Fruit fly (Drosophila melanogaster) whole organism, embryonic: ENCODE data around the gene Lsd-1.
A peak's percentile ranks its signal among the peaks of the same experiment; 100 is the strongest.

ENCODE experiments used
- Abd-B ChIP-seq: fragments of 200-800 bp; sonication (Bioruptor generic); optimal IDR thresholded peaks from 2 replicates; lab custom pipeline; 2018; ENCODE audit warnings: missing biosample characterization, mild to moderate bottlenecking, missing genetic modification characterization, moderate library complexity
- CG11247 ChIP-seq: fragments of 200-800 bp; sonication (Bioruptor generic); IDR thresholded peaks from 2 replicates; pipeline ENCODE4 v1.3.6; 2022; ENCODE audit warnings: missing biosample characterization, missing genetic modification characterization
- CG14710 ChIP-seq: fragments of 200-800 bp; sonication (Bioruptor generic); optimal IDR thresholded peaks from 3 replicates; lab custom pipeline; 2019; ENCODE audit warnings: missing biosample characterization, mild to moderate bottlenecking, missing genetic modification characterization, moderate library complexity
- CG15696 ChIP-seq: fragments of 200-800 bp; sonication (Bioruptor generic); optimal IDR thresholded peaks from 2 replicates; lab custom pipeline; 2019; ENCODE audit warnings: missing biosample characterization, mild to moderate bottlenecking, missing genetic modification characterization, moderate library complexity
- CG1647 ChIP-seq: fragments of 200-800 bp; sonication (Bioruptor generic); optimal IDR thresholded peaks from 3 replicates; lab custom pipeline; 2016; ENCODE audit warnings: missing biosample characterization, missing genetic modification characterization
- CG16815 ChIP-seq: fragments of 200-800 bp; sonication (Bioruptor generic); optimal IDR thresholded peaks from 3 replicates; lab custom pipeline; 2017; ENCODE audit warnings: missing biosample characterization, mild to moderate bottlenecking, missing genetic modification characterization
- CG17385 ChIP-seq: fragments of 200-800 bp; sonication (Bioruptor generic); optimal IDR thresholded peaks from 3 replicates; lab custom pipeline; 2018; ENCODE audit warnings: missing biosample characterization, mild to moderate bottlenecking, missing genetic modification characterization
- CG18262 ChIP-seq: fragments of 200-800 bp; optimal IDR thresholded peaks from 3 replicates; lab custom pipeline; 2019; ENCODE audit warnings: missing biosample characterization, mild to moderate bottlenecking, missing genetic modification characterization, moderate library complexity
- CG18476 ChIP-seq: fragments of 200-800 bp; sonication (Bioruptor generic); optimal IDR thresholded peaks from 2 replicates; lab custom pipeline; 2016; ENCODE audit warnings: missing biosample characterization, mild to moderate bottlenecking, missing genetic modification characterization
- CG31388 ChIP-seq: fragments of 200-800 bp; sonication (Bioruptor generic); optimal IDR thresholded peaks from 2 replicates; lab custom pipeline; 2016; ENCODE audit warnings: missing biosample characterization, missing genetic modification characterization
- CG3407 ChIP-seq: fragments of 200-800 bp; sonication (Bioruptor generic); optimal IDR thresholded peaks from 2 replicates; lab custom pipeline; 2018; ENCODE audit warnings: missing biosample characterization, mild to moderate bottlenecking, missing genetic modification characterization
- CG4617 ChIP-seq: fragments of 200-800 bp; sonication (Bioruptor generic); optimal IDR thresholded peaks from 3 replicates; lab custom pipeline; 2016; ENCODE audit warnings: missing biosample characterization, missing genetic modification characterization, borderline replicate concordance
- CG6654 ChIP-seq: fragments of 200-800 bp; sonication (Bioruptor generic); optimal IDR thresholded peaks from 2 replicates; lab custom pipeline; 2017; ENCODE audit warnings: missing biosample characterization, mild to moderate bottlenecking, missing genetic modification characterization
- CG6854 ChIP-seq: fragments of 200-800 bp; sonication (Bioruptor generic); optimal IDR thresholded peaks from 3 replicates; lab custom pipeline; 2017; ENCODE audit warnings: missing biosample characterization, mild to moderate bottlenecking, missing genetic modification characterization
- CG7839 ChIP-seq: fragments of 200-800 bp; sonication (Bioruptor generic); optimal IDR thresholded peaks from 3 replicates; lab custom pipeline; 2018; ENCODE audit warnings: missing biosample characterization, mild to moderate bottlenecking, missing genetic modification characterization, moderate library complexity
- CG7963 ChIP-seq: fragments of 200-800 bp; sonication (Bioruptor generic); IDR thresholded peaks from 3 replicates; pipeline ENCODE4 v1.3.6; 2022; ENCODE audit warnings: missing biosample characterization, missing genetic modification characterization; ENCODE audit not compliant: partially characterized antibody
- CG8388 ChIP-seq: fragments of 200-800 bp; sonication (Bioruptor generic); optimal IDR thresholded peaks from 2 replicates; lab custom pipeline; 2019; ENCODE audit warnings: missing biosample characterization, mild to moderate bottlenecking, missing genetic modification characterization, moderate library complexity
- CG9817 ChIP-seq: fragments of 200-800 bp; sonication (Bioruptor generic); optimal IDR thresholded peaks from 2 replicates; lab custom pipeline; 2018; ENCODE audit warnings: missing biosample characterization, mild to moderate bottlenecking, missing genetic modification characterization, moderate library complexity
- CrebB ChIP-seq: fragments of 200-800 bp; sonication (Bioruptor generic); optimal IDR thresholded peaks from 3 replicates; lab custom pipeline; 2018; ENCODE audit warnings: missing biosample characterization, mild to moderate bottlenecking, missing genetic modification characterization
- E2f1 ChIP-seq: fragments of 200-800 bp; sonication (Bioruptor generic); IDR thresholded peaks from 2 replicates; pipeline ENCODE4 v1.3.6; 2022; ENCODE audit warnings: missing biosample characterization, missing genetic modification characterization
- Eip74EF ChIP-seq, 2 experiments: fragments of 200-800 bp in 1 of 2; fragments of >200 bp in 1 of 2; sonication (Bioruptor generic) in 1 of 2; optimal IDR thresholded peaks; 2 replicates each; lab custom pipeline; 2017 to 2019; ENCODE audit warnings: missing biosample characterization in 2 of 2, missing genetic modification characterization in 2 of 2, mild to moderate bottlenecking in 1 of 2, moderate library complexity in 1 of 2
- Elba2 ChIP-seq: fragments of 200-800 bp; sonication (Bioruptor generic); optimal IDR thresholded peaks from 3 replicates; lab custom pipeline; 2016; ENCODE audit warnings: missing biosample characterization, missing genetic modification characterization
- Ets65A ChIP-seq: fragments of 200-800 bp; sonication (Bioruptor generic); peaks from one replicate; lab custom pipeline; 2016; ENCODE audit warnings: missing biosample characterization, missing genetic modification characterization
- Gsc ChIP-seq: fragments of 200-800 bp; sonication (Bioruptor generic); IDR thresholded peaks from 2 replicates; pipeline ENCODE4 v1.3.6; 2022; ENCODE audit warnings: missing biosample characterization, missing genetic modification characterization
- Jarid2 ChIP-seq: fragments of 200-800 bp; sonication (Bioruptor generic); optimal IDR thresholded peaks from 3 replicates; lab custom pipeline; 2017; ENCODE audit warnings: mild to moderate bottlenecking, missing biosample characterization, missing genetic modification reagents, missing genetic modification characterization
- Kr ChIP-seq: fragments of 200-800 bp; sonication (Bioruptor generic); optimal IDR thresholded peaks from 2 replicates; lab custom pipeline; 2017; ENCODE audit warnings: missing biosample characterization, mild to moderate bottlenecking, missing genetic modification characterization
- Med ChIP-seq: fragments of 200-800 bp; sonication (Bioruptor generic); peaks from one replicate; lab custom pipeline; 2016; ENCODE audit warnings: missing biosample characterization, missing genetic modification characterization, mild to moderate bottlenecking, inconsistent platforms, moderate library complexity
- Mes4 ChIP-seq: fragments of 200-800 bp; sonication (Bioruptor generic); optimal IDR thresholded peaks from 2 replicates; lab custom pipeline; 2016; ENCODE audit warnings: missing biosample characterization, missing genetic modification characterization
- Myb ChIP-seq: fragments of 200-800 bp; sonication (Bioruptor generic); optimal IDR thresholded peaks from 2 replicates; lab custom pipeline; 2016; ENCODE audit warnings: missing biosample characterization, missing genetic modification characterization
- Nf-YC ChIP-seq: fragments of 200-800 bp; optimal IDR thresholded peaks from 3 replicates; lab custom pipeline; 2019; ENCODE audit warnings: missing biosample characterization, mild to moderate bottlenecking, missing genetic modification characterization, moderate library complexity
- Optix ChIP-seq: fragments of 200-800 bp; sonication (Bioruptor generic); IDR thresholded peaks from 3 replicates; pipeline ENCODE4 v1.3.6; 2022; ENCODE audit warnings: missing biosample characterization, missing genetic modification characterization
- Six4 ChIP-seq: fragments of 200-800 bp; sonication (Bioruptor generic); optimal IDR thresholded peaks from 2 replicates; lab custom pipeline; 2016; ENCODE audit warnings: missing biosample characterization, missing genetic modification characterization
- Sry-δ ChIP-seq: fragments of 200-800 bp; sonication (Bioruptor generic); optimal IDR thresholded peaks from 2 replicates; lab custom pipeline; 2016; ENCODE audit warnings: missing biosample characterization, missing genetic modification characterization
- ap ChIP-seq: fragments of 200-800 bp; sonication (Bioruptor generic); IDR thresholded peaks from 2 replicates; pipeline ENCODE4 v1.3.6; 2022; ENCODE audit warnings: missing biosample characterization, missing genetic modification characterization
- ara ChIP-seq: fragments of 200-800 bp; sonication (Bioruptor generic); IDR thresholded peaks from 2 replicates; pipeline ENCODE4 v1.3.6; 2022; ENCODE audit warnings: missing biosample characterization, missing genetic modification characterization
- bab2 ChIP-seq: fragments of 200-800 bp; sonication (Bioruptor generic); optimal IDR thresholded peaks from 2 replicates; lab custom pipeline; 2016; ENCODE audit warnings: missing biosample characterization, missing genetic modification characterization
- caup ChIP-seq: fragments of 200-800 bp; sonication (Bioruptor generic); optimal IDR thresholded peaks from 3 replicates; lab custom pipeline; 2017; ENCODE audit warnings: missing biosample characterization, mild to moderate bottlenecking, missing genetic modification characterization, moderate library complexity; ENCODE audit not compliant: severe bottlenecking
- disco-r ChIP-seq: fragments of 200-800 bp; sonication (Bioruptor generic); optimal IDR thresholded peaks from 2 replicates; lab custom pipeline; 2016; ENCODE audit warnings: missing biosample characterization, missing genetic modification characterization
- ems ChIP-seq: fragments of 200-800 bp; sonication (Bioruptor generic); optimal IDR thresholded peaks from 3 replicates; lab custom pipeline; 2016; ENCODE audit warnings: missing biosample characterization, missing genetic modification characterization
- fru ChIP-seq: fragments of >200 bp; optimal IDR thresholded peaks from 2 replicates; lab custom pipeline; 2017
- jing ChIP-seq: fragments of 200-800 bp; sonication (Bioruptor generic); optimal IDR thresholded peaks from 2 replicates; lab custom pipeline; 2018; ENCODE audit warnings: missing biosample characterization, mild to moderate bottlenecking, missing genetic modification characterization
- nau ChIP-seq: fragments of 200-800 bp; sonication (Bioruptor generic); optimal IDR thresholded peaks from 3 replicates; lab custom pipeline; 2017; ENCODE audit warnings: missing biosample characterization, mild to moderate bottlenecking, missing genetic modification characterization, missing genetic modification reagents
- odd ChIP-seq: fragments of 200-800 bp; sonication (Bioruptor generic); optimal IDR thresholded peaks from 2 replicates; lab custom pipeline; 2017; ENCODE audit warnings: missing biosample characterization, mild to moderate bottlenecking, missing genetic modification characterization
- phol ChIP-seq: fragments of 200-800 bp; sonication (Bioruptor generic); optimal IDR thresholded peaks from 3 replicates; lab custom pipeline; 2018; ENCODE audit warnings: missing biosample characterization, mild to moderate bottlenecking, missing genetic modification characterization, moderate library complexity
- pzg ChIP-seq: fragments of 200-800 bp; sonication (Bioruptor generic); optimal IDR thresholded peaks from 3 replicates; lab custom pipeline; 2018; ENCODE audit warnings: missing biosample characterization, mild to moderate bottlenecking, missing genetic modification characterization, moderate library complexity
- rib ChIP-seq: fragments of 200-800 bp; sonication (Bioruptor generic); IDR thresholded peaks from 2 replicates; pipeline ENCODE4 v1.3.6; 2022; ENCODE audit warnings: missing biosample characterization, missing genetic modification characterization
- shn ChIP-seq: fragments of 200-800 bp; sonication (Bioruptor generic); optimal IDR thresholded peaks from 3 replicates; lab custom pipeline; 2016; ENCODE audit warnings: missing biosample characterization, missing genetic modification characterization
- so ChIP-seq: fragments of 200-800 bp; sonication (Bioruptor generic); IDR thresholded peaks from 3 replicates; pipeline ENCODE4 v1.3.6; 2022; ENCODE audit warnings: missing biosample characterization, missing genetic modification characterization
- tin ChIP-seq: fragments of 200-800 bp; sonication (Bioruptor generic); optimal IDR thresholded peaks from 3 replicates; lab custom pipeline; 2016; ENCODE audit warnings: missing biosample characterization, missing genetic modification characterization
- twi ChIP-seq: fragments of 200-800 bp; optimal IDR thresholded peaks from 2 replicates; lab custom pipeline; 2019; ENCODE audit warnings: missing biosample characterization, mild to moderate bottlenecking, missing genetic modification characterization, moderate library complexity
- vfl ChIP-seq: fragments of 200-800 bp; sonication (Bioruptor generic); optimal IDR thresholded peaks from 2 replicates; lab custom pipeline; 2016; ENCODE audit warnings: missing biosample characterization, missing genetic modification characterization

Lsd-1 gene

DNA sequence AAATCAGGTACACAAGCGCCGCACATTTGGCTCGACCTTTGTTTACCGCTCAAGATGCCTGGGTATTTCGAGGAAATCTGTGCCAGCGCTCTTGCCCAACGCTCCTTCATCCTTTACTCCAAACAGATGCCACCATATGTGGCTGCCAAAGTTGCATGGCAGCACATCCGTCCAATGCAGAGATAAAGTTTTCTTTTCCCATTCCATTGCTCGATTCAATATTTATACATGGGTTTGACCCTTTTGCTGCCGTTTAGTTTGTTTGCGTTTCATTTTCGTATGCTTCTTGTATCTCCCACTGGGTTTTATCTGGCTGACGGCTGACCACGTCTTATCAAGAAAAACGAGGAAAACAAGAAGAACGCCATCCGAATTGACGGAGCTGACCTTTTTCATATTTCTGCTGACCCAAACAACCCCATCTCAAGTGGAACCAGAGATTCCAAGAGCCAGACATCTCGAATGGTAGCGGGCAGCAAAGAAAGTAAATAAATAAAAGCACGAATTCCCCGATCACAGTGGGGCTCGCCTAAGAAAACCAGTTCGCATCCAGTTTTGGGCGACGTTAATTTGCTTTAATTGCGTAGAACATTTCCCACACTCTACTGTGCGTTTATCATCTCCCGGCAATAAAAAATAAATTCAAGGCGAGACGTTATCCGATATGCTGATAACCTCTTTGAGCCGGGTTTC is 27.0 kb downstream of the Lsd-1 start (continued):
- TF ChIP-seq Myb (GFP tag; lab: Kevin White, UChicago) (no peak), CG14710 (no peak), CG31388 (GFP tag; lab: Kevin White, UChicago) (no peak), odd (GFP tag; lab: Kevin White, UChicago) (no peak), CG17385 (GFP tag; lab: Kevin White, UChicago) (no peak), CG6654 (GFP tag; lab: Kevin White, UChicago) (no peak), Sry-δ (GFP tag; lab: Kevin White, UChicago) (no peak), disco-r (GFP tag; lab: Kevin White, UChicago) (no peak), Optix (GFP tag; lab: Robert Waterston, UW) (no peak), CG1647 (GFP tag; lab: Kevin White, UChicago) (no peak), vfl (no peak), pzg (GFP tag; lab: Kevin White, UChicago) (no peak), ap (GFP tag; lab: Robert Waterston, UW) (no peak), Jarid2 (no peak), rib (GFP tag; lab: Robert Waterston, UW) (no peak), ara (GFP tag; lab: Robert Waterston, UW) (0 out of 2 replicates have a peak, but pooled peaks have one; percentile 17), ems (GFP tag; lab: Kevin White, UChicago) (no peak), jing (GFP tag; lab: Kevin White, UChicago) (no peak), CG15696 (tag; lab: Kevin White, UChicago) (peak; percentile 43), Mes4 (no peak), Ets65A (no peak), fru (lab: Kevin White, UChicago) (no peak), Abd-B (GFP tag; lab: Kevin White, UChicago) (peak; percentile 10), Elba2 (GFP tag; lab: Kevin White, UChicago) (no peak), CG11247 (no peak), phol (no peak), CG7839 (tag; lab: Kevin White, UChicago) (no peak), CrebB (tag; lab: Kevin White, UChicago) (no peak), CG9817 (tag; lab: Kevin White, UChicago) (no peak), twi (tag; lab: Kevin White, UChicago) (peak; percentile 93), bab2 (GFP tag; lab: Kevin White, UChicago) (peak; percentile 16), Kr (GFP tag; lab: Kevin White, UChicago) (peak; percentile 77), CG16815 (GFP tag; lab: Kevin White, UChicago) (no peak), CG7963 (GFP tag; lab: Robert Waterston, UW) (no peak), tin (GFP tag; lab: Kevin White, UChicago) (no peak), CG8388 (GFP tag; lab: Kevin White, UChicago) (no peak), Med (GFP tag; lab: Kevin White, UChicago) (peak; percentile 83), nau (GFP tag; lab: Kevin White, UChicago) (no peak), caup (GFP tag; lab: Kevin White, UChicago) (no peak), Six4 (GFP tag; lab: Kevin White, UChicago) (no peak), so (GFP tag; lab: Robert Waterston, UW) (no peak), Eip74EF (GFP tag; optimal IDR thresholded peaks at IDR 0.05; lab: Kevin White, UChicago) (no peak), Gsc (GFP tag; lab: Robert Waterston, UW) (no peak), CG18262 (tag; lab: Kevin White, UChicago) (no peak), CG3407 (no peak), Nf-YC (no peak), CG6854 (GFP tag; lab: Kevin White, UChicago) (no peak), CG18476 (no peak), shn (GFP tag; lab: Kevin White, UChicago) (no peak), CG4617 (GFP tag; lab: Kevin White, UChicago) (no peak), E2f1 (GFP tag; lab: Robert Waterston, UW) (no peak)
